Fruit fly (Drosophila melanogaster) whole organism, embryonic: ENCODE results near the gene pHCl-2.

Source experiments
- ATbp ChIP-seq: fragments of 200-800 bp; sonication (Bioruptor generic); optimal IDR thresholded peaks from 2 replicates; lab custom pipeline; 2017; ENCODE audit warnings: missing biosample characterization, mild to moderate bottlenecking, missing genetic modification characterization, missing genetic modification reagents
- BEAF-32 ChIP-seq: fragments of 200-800 bp; sonication (Bioruptor generic); optimal IDR thresholded peaks from 3 replicates; lab custom pipeline; 2017; ENCODE audit warnings: missing biosample characterization, missing genetic modification characterization, mild to moderate bottlenecking, moderate library complexity, missing genetic modification reagents
- CG10147 ChIP-seq: fragments of 200-800 bp; sonication (Bioruptor generic); optimal IDR thresholded peaks from 2 replicates; lab custom pipeline; 2019; ENCODE audit warnings: missing biosample characterization, mild to moderate bottlenecking, missing genetic modification characterization, moderate library complexity
- CG10209 ChIP-seq: fragments of 200-800 bp; sonication (Bioruptor generic); optimal IDR thresholded peaks from 3 replicates; lab custom pipeline; 2017; ENCODE audit warnings: missing biosample characterization, mild to moderate bottlenecking, missing genetic modification characterization, missing genetic modification reagents
- CG10431 ChIP-seq: fragments of 200-800 bp; sonication (Bioruptor generic); optimal IDR thresholded peaks from 3 replicates; lab custom pipeline; 2018; ENCODE audit warnings: missing biosample characterization, mild to moderate bottlenecking, missing genetic modification characterization
- CG10543 ChIP-seq: fragments of 200-800 bp; sonication (Bioruptor generic); optimal IDR thresholded peaks from 3 replicates; lab custom pipeline; 2017; ENCODE audit warnings: missing biosample characterization, mild to moderate bottlenecking, missing genetic modification characterization, moderate library complexity
- CG10565 ChIP-seq: fragments of 200-800 bp; sonication (Bioruptor generic); optimal IDR thresholded peaks from 3 replicates; lab custom pipeline; 2016; ENCODE audit warnings: missing biosample characterization, mild to moderate bottlenecking, missing genetic modification characterization
- CG10654 ChIP-seq: fragments of 200-800 bp; sonication (Bioruptor generic); optimal IDR thresholded peaks from 2 replicates; lab custom pipeline; 2016; ENCODE audit warnings: missing biosample characterization, missing genetic modification characterization
- CG10979 ChIP-seq: fragments of 200-800 bp; sonication (Bioruptor generic); optimal IDR thresholded peaks from 2 replicates; lab custom pipeline; 2018; ENCODE audit warnings: missing biosample characterization, mild to moderate bottlenecking, missing genetic modification characterization, moderate library complexity
- CG12104 ChIP-seq: fragments of 200-800 bp; sonication (Bioruptor generic); optimal IDR thresholded peaks from 3 replicates; lab custom pipeline; 2016; ENCODE audit warnings: missing biosample characterization, missing genetic modification characterization
- CG12219 ChIP-seq: fragments of 200-800 bp; sonication (Bioruptor generic); optimal IDR thresholded peaks from 3 replicates; lab custom pipeline; 2018; ENCODE audit warnings: missing biosample characterization, mild to moderate bottlenecking, missing genetic modification characterization
- CG12391 ChIP-seq: fragments of 200-800 bp; sonication (Bioruptor generic); optimal IDR thresholded peaks from 3 replicates; lab custom pipeline; 2018; ENCODE audit warnings: missing biosample characterization, mild to moderate bottlenecking, missing genetic modification characterization, moderate library complexity
- CG13894 ChIP-seq: fragments of 200-800 bp; sonication (Bioruptor generic); optimal IDR thresholded peaks from 3 replicates; lab custom pipeline; 2018; ENCODE audit warnings: missing biosample characterization, mild to moderate bottlenecking, missing genetic modification characterization, moderate library complexity
- CG16813 ChIP-seq: fragments of 200-800 bp; sonication (Bioruptor generic); IDR thresholded peaks from 3 replicates; pipeline ENCODE4 v1.3.6; 2022; ENCODE audit warnings: missing biosample characterization, missing genetic modification characterization; ENCODE audit not compliant: partially characterized antibody
- CG16863 ChIP-seq: fragments of 200-800 bp; sonication (Bioruptor generic); optimal IDR thresholded peaks from 3 replicates; lab custom pipeline; 2016; ENCODE audit warnings: missing biosample characterization, missing genetic modification characterization
- CG17186 ChIP-seq: fragments of 200-800 bp; sonication (Bioruptor generic); optimal IDR thresholded peaks from 3 replicates; lab custom pipeline; 2017; ENCODE audit warnings: missing biosample characterization, missing genetic modification reagents, missing genetic modification characterization
- CG1792 ChIP-seq: fragments of 200-800 bp; sonication (Bioruptor generic); optimal IDR thresholded peaks from 2 replicates; lab custom pipeline; 2016; ENCODE audit warnings: missing biosample characterization, missing genetic modification characterization
- CG2678 ChIP-seq: fragments of 200-800 bp; sonication (Bioruptor generic); optimal IDR thresholded peaks from 3 replicates; lab custom pipeline; 2019; ENCODE audit warnings: missing biosample characterization, mild to moderate bottlenecking, missing genetic modification characterization, moderate library complexity
- CG2875 ChIP-seq: fragments of 200-800 bp; sonication (Bioruptor generic); optimal IDR thresholded peaks from 2 replicates; lab custom pipeline; 2017; ENCODE audit warnings: missing biosample characterization, mild to moderate bottlenecking, missing genetic modification characterization, missing genetic modification reagents
- CG30020 ChIP-seq: fragments of 200-800 bp; optimal IDR thresholded peaks from 2 replicates; lab custom pipeline; 2019; ENCODE audit warnings: missing biosample characterization, mild to moderate bottlenecking, missing genetic modification characterization, moderate library complexity
- CG30431 ChIP-seq: fragments of 200-800 bp; sonication (Bioruptor generic); optimal IDR thresholded peaks from 2 replicates; lab custom pipeline; 2017; ENCODE audit warnings: missing biosample characterization, missing genetic modification characterization
- CG3065 ChIP-seq: fragments of 200-800 bp; sonication (Bioruptor generic); optimal IDR thresholded peaks from 2 replicates; lab custom pipeline; 2016; ENCODE audit warnings: missing biosample characterization, missing genetic modification characterization
- CG32767 ChIP-seq: fragments of 200-800 bp; sonication (Bioruptor generic); IDR thresholded peaks from 2 replicates; pipeline ENCODE4 v1.3.6; 2022; ENCODE audit warnings: missing biosample characterization, missing genetic modification characterization
- CG34224 ChIP-seq: fragments of 200-800 bp; sonication (Bioruptor generic); IDR thresholded peaks from 3 replicates; pipeline ENCODE4 v1.3.6; 2022; ENCODE audit warnings: missing biosample characterization, missing genetic modification characterization; ENCODE audit not compliant: partially characterized antibody
- CG34422 ChIP-seq: fragments of 200-800 bp; sonication (Bioruptor generic); IDR thresholded peaks from 3 replicates; pipeline ENCODE4 v1.3.6; 2022; ENCODE audit warnings: missing biosample characterization, missing genetic modification characterization
- CG3726 ChIP-seq: fragments of 200-800 bp; sonication (Bioruptor generic); IDR thresholded peaks from 3 replicates; pipeline ENCODE4, ENCODE4 v1.3.6; 2022; ENCODE audit warnings: missing biosample characterization, missing genetic modification characterization
- CG6791 ChIP-seq: fragments of 200-800 bp; sonication (Bioruptor generic); IDR thresholded peaks from 3 replicates; pipeline ENCODE4 v1.3.6; 2022; ENCODE audit warnings: missing biosample characterization, missing genetic modification characterization; ENCODE audit not compliant: partially characterized antibody
- CG8290 ChIP-seq, 3 experiments: fragments of 200-800 bp; sonication (Bioruptor generic); optimal IDR thresholded peaks; 2 replicates each; lab custom pipeline; 2016 to 2019; ENCODE audit warnings: missing biosample characterization in 3 of 3, missing genetic modification characterization in 3 of 3, mild to moderate bottlenecking in 2 of 3, moderate library complexity in 1 of 3
- Dad ChIP-seq: fragments of 200-800 bp; sonication (Bioruptor generic); optimal IDR thresholded peaks from 3 replicates; lab custom pipeline; 2016; ENCODE audit warnings: missing biosample characterization, missing genetic modification characterization
- E2f1 ChIP-seq: fragments of 200-800 bp; sonication (Bioruptor generic); IDR thresholded peaks from 2 replicates; pipeline ENCODE4 v1.3.6; 2022; ENCODE audit warnings: missing biosample characterization, missing genetic modification characterization
- Lim3 ChIP-seq: fragments of 200-800 bp; sonication (Bioruptor generic); IDR thresholded peaks from 2 replicates; pipeline ENCODE4 v1.3.6; 2022; ENCODE audit warnings: missing biosample characterization, missing genetic modification characterization
- Mad ChIP-seq: fragments of 200-800 bp; sonication (Bioruptor generic); optimal IDR thresholded peaks from 2 replicates; lab custom pipeline; 2016; ENCODE audit warnings: missing biosample characterization, missing genetic modification characterization
- Mrtf ChIP-seq: fragments of 200-800 bp; sonication (Bioruptor generic); IDR thresholded peaks from 3 replicates; pipeline ENCODE4 v1.3.6; 2022; ENCODE audit warnings: missing biosample characterization, missing genetic modification characterization
- Rfx ChIP-seq: fragments of 200-800 bp; sonication (Bioruptor generic); IDR thresholded peaks from 2 replicates; pipeline ENCODE4 v1.3.6; 2022; ENCODE audit warnings: missing biosample characterization, missing genetic modification characterization
- Sry-δ ChIP-seq: fragments of 200-800 bp; sonication (Bioruptor generic); optimal IDR thresholded peaks from 2 replicates; lab custom pipeline; 2016; ENCODE audit warnings: missing biosample characterization, missing genetic modification characterization
- cad ChIP-seq: fragments of >200 bp; optimal IDR thresholded peaks from 2 replicates; lab custom pipeline; 2017; ENCODE audit warnings: missing biosample characterization, missing genetic modification characterization
- crp ChIP-seq, 2 experiments: fragments of 200-800 bp; sonication (Bioruptor generic); optimal IDR thresholded peaks; 2 replicates in 1 of 2; 3 replicates in 1 of 2; lab custom pipeline; 2017; ENCODE audit warnings: missing biosample characterization in 2 of 2, missing genetic modification characterization in 2 of 2, mild to moderate bottlenecking in 1 of 2, moderate library complexity in 1 of 2
- cwo ChIP-seq: fragments of 200-800 bp; sonication (Bioruptor generic); optimal IDR thresholded peaks from 3 replicates; lab custom pipeline; 2017; ENCODE audit warnings: missing biosample characterization, missing genetic modification characterization, mild to moderate bottlenecking, moderate library complexity, missing genetic modification reagents
- dati ChIP-seq: fragments of 200-800 bp; sonication (Bioruptor generic); IDR thresholded peaks from 2 replicates; pipeline ENCODE4 v1.3.6; 2022; ENCODE audit warnings: missing biosample characterization, missing genetic modification characterization
- fd102C ChIP-seq: fragments of 200-800 bp; sonication (Bioruptor generic); optimal IDR thresholded peaks from 2 replicates; lab custom pipeline; 2018; ENCODE audit warnings: missing biosample characterization, mild to moderate bottlenecking, missing genetic modification characterization, moderate library complexity
- gcm2 ChIP-seq: fragments of 200-800 bp; sonication (Bioruptor generic); optimal IDR thresholded peaks from 2 replicates; lab custom pipeline; 2016; ENCODE audit warnings: missing biosample characterization, missing genetic modification characterization
- jigr1 ChIP-seq: fragments of 200-800 bp; sonication (Bioruptor generic); IDR thresholded peaks from 3 replicates; pipeline ENCODE4 v1.3.6; 2022; ENCODE audit warnings: missing biosample characterization, missing genetic modification characterization
- jumu ChIP-seq: fragments of 200-800 bp; sonication (Bioruptor generic); optimal IDR thresholded peaks from 3 replicates; lab custom pipeline; 2016; ENCODE audit warnings: missing biosample characterization, missing genetic modification characterization
- nau ChIP-seq: fragments of 200-800 bp; sonication (Bioruptor generic); optimal IDR thresholded peaks from 3 replicates; lab custom pipeline; 2017; ENCODE audit warnings: missing biosample characterization, mild to moderate bottlenecking, missing genetic modification characterization, missing genetic modification reagents
- otp ChIP-seq: fragments of 200-800 bp; sonication (Bioruptor generic); IDR thresholded peaks from 3 replicates; pipeline ENCODE4, ENCODE4 v1.3.6; 2022; ENCODE audit warnings: missing biosample characterization, missing genetic modification characterization
- phol ChIP-seq: fragments of 200-800 bp; sonication (Bioruptor generic); optimal IDR thresholded peaks from 3 replicates; lab custom pipeline; 2018; ENCODE audit warnings: missing biosample characterization, mild to moderate bottlenecking, missing genetic modification characterization, moderate library complexity
- pzg ChIP-seq: fragments of 200-800 bp; sonication (Bioruptor generic); optimal IDR thresholded peaks from 3 replicates; lab custom pipeline; 2018; ENCODE audit warnings: missing biosample characterization, mild to moderate bottlenecking, missing genetic modification characterization, moderate library complexity
- sob ChIP-seq: fragments of 200-800 bp; sonication (Bioruptor generic); IDR thresholded peaks from 2 replicates; pipeline ENCODE4 v1.3.6; 2022; ENCODE audit warnings: missing biosample characterization, missing genetic modification characterization
- tgo ChIP-seq: fragments of 200-800 bp; sonication (Bioruptor generic); IDR thresholded peaks from 3 replicates; pipeline ENCODE4 v1.3.6; 2022; ENCODE audit warnings: missing biosample characterization, missing genetic modification characterization
- yki ChIP-seq: fragments of >200 bp; optimal IDR thresholded peaks from 3 replicates; lab custom pipeline; 2018

pHCl-2 gene

DNA sequence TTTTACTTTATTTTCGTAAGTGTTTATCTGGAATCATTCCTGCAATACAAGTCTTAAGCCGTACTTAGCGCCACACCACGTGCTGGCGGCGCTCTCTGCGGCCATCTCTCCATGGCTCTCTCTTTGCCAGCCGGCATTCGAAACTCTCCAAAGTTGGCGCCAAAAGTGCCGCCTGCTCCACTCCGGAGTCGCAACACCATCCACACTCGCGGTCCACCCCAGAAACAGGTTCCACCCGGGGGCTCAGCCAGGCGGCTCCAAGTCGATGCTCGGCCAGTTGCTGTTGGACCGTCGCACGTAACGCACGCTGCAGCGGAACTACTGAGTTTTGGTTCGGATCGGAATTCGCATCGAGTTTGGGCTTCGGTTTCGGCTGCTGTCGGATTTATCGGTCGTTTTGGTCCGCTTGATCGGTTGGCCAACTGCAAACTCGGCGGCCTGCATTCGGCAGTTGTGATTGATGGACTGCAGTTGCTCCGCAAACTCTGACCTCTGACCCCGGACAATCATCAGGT lies 5.8 kb upstream of the pHCl-2 start, which contains the start of gene CG34347 (continued):
- TF ChIP-seq CG16863 (GFP tag; lab: Kevin White, UChicago) = peak; percentile 1
- TF ChIP-seq CG2875 (GFP tag; lab: Kevin White, UChicago) = no peak
- TF ChIP-seq CG10979 = no peak
- peak; percentile 29; the same call in 1 of the 2 replicates for TF ChIP-seq Rfx (GFP tag; lab: Robert Waterston, UW)
- TF ChIP-seq CG1792 (GFP tag; lab: Kevin White, UChicago) = no peak
- TF ChIP-seq CG34422 (GFP tag; lab: Robert Waterston, UW) = peak; percentile 75; the same call in 1 of the 3 replicates
- TF ChIP-seq Mrtf (GFP tag; lab: Robert Waterston, UW) = no peak
- peak; percentile 33 for TF ChIP-seq CG13894
- no peak for TF ChIP-seq CG17186 (GFP tag; lab: Kevin White, UChicago)
- TF ChIP-seq pzg (GFP tag; lab: Kevin White, UChicago) = no peak
- TF ChIP-seq cwo (GFP tag; lab: Kevin White, UChicago) = no peak
- no peak for TF ChIP-seq jigr1 (GFP tag; lab: Robert Waterston, UW)
- TF ChIP-seq E2f1 (GFP tag; lab: Robert Waterston, UW) = peak; percentile 50; the same call in 1 of the 2 replicates
- peak; percentile 23; the same call in 1 of the 2 replicates for TF ChIP-seq CG32767 (GFP tag; lab: Robert Waterston, UW)
- TF ChIP-seq Mad (GFP tag; lab: Kevin White, UChicago) = no peak
- no peak for TF ChIP-seq fd102C (GFP tag; lab: Kevin White, UChicago)
- TF ChIP-seq BEAF-32 (GFP tag; lab: Kevin White, UChicago) = no peak
- no peak for TF ChIP-seq phol
- TF ChIP-seq gcm2 (GFP tag; lab: Kevin White, UChicago) = no peak
- no peak for TF ChIP-seq Lim3
- peak; percentile 2 for TF ChIP-seq CG10543 (GFP tag; lab: Kevin White, UChicago)
- no peak for TF ChIP-seq ATbp (GFP tag; lab: Kevin White, UChicago)
- TF ChIP-seq yki = no peak
- no peak for TF ChIP-seq CG12391 (tag; lab: Kevin White, UChicago)
- TF ChIP-seq CG10209 (GFP tag; lab: Kevin White, UChicago) = no peak
- no peak for TF ChIP-seq Sry-δ (GFP tag; lab: Kevin White, UChicago)
- TF ChIP-seq CG12219 (GFP tag; lab: Kevin White, UChicago) = no peak
- no peak for TF ChIP-seq CG3065 (GFP tag; lab: Kevin White, UChicago)
- no peak for TF ChIP-seq CG10565 (GFP tag; lab: Kevin White, UChicago)
- no peak for TF ChIP-seq CG8290 (GFP tag; optimal IDR thresholded peaks at IDR 0.05; lab: Kevin White, UChicago)
- TF ChIP-seq CG8290 (tag; optimal IDR thresholded peaks at IDR 0.05; lab: Kevin White, UChicago) = peak in 1 of 2 experiments; percentile 72
- no peak for TF ChIP-seq CG16813 (GFP tag; lab: Robert Waterston, UW)
- TF ChIP-seq CG2678 (tag; lab: Kevin White, UChicago) = no peak
- TF ChIP-seq CG30020 (tag; lab: Kevin White, UChicago) = no peak
- 0 out of 2 replicates have a peak, but pooled peaks have one; percentile 23 for TF ChIP-seq sob
- TF ChIP-seq CG12104 (GFP tag; lab: Kevin White, UChicago) = no peak
- TF ChIP-seq cad (GFP tag; lab: Kevin White, UChicago) = no peak
- no peak for TF ChIP-seq crp (GFP tag; optimal IDR thresholded peaks at IDR 0.05; lab: Kevin White, UChicago)
- TF ChIP-seq jumu (GFP tag; lab: Kevin White, UChicago) = no peak
- TF ChIP-seq tgo = no peak
- TF ChIP-seq dati = no peak
- no peak for TF ChIP-seq Dad (GFP tag; lab: Kevin White, UChicago)
- peak; percentile 32; the same call in 1 of the 3 replicates for TF ChIP-seq otp (GFP tag; lab: Robert Waterston, UW)
- no peak for TF ChIP-seq CG10654
- no peak for TF ChIP-seq nau (GFP tag; lab: Kevin White, UChicago)
- no peak for TF ChIP-seq CG30431
- no peak for TF ChIP-seq CG10431 (GFP tag; lab: Kevin White, UChicago)
- TF ChIP-seq CG10147 (GFP tag; lab: Kevin White, UChicago) = no peak
- TF ChIP-seq CG34224 (GFP tag; lab: Robert Waterston, UW) = peak; percentile 36; the same call in 1 of the 3 replicates
- TF ChIP-seq CG3726 (GFP tag; lab: Robert Waterston, UW) = no peak
- TF ChIP-seq CG6791 (GFP tag; lab: Robert Waterston, UW) = 0 out of 3 replicates have a peak, but pooled peaks have one; percentile 49
